Fruit fly (Drosophila melanogaster): ENCODE measurements around the gene CG2217.

CG2217 gene

DNA sequence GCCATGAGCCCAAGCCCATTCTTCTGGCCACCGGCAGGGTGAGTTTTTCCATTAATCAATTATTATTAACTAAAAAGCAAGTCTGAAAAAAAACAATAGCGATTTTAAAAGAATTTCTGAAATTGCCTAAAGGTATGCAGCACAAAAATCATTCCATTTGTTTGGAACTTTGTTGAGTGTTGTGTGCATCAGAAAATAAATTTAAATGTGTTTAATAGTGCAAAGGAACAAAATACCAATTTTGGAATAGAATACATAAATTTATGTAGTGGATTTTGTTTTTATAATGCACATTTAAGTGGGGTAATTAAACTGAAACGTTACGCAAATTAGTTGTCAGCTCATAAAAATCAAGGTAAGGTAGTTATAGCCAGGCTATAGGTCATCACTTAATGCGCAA lies 41.5 kb upstream of the CG2217 start:
- TF ChIP-seq CG18011 (GFP tag; optimal IDR thresholded peaks at IDR 0.05) (peak; percentile 91), CG17359 (tag; optimal IDR thresholded peaks at IDR 0.05) (no peak)

DNA sequence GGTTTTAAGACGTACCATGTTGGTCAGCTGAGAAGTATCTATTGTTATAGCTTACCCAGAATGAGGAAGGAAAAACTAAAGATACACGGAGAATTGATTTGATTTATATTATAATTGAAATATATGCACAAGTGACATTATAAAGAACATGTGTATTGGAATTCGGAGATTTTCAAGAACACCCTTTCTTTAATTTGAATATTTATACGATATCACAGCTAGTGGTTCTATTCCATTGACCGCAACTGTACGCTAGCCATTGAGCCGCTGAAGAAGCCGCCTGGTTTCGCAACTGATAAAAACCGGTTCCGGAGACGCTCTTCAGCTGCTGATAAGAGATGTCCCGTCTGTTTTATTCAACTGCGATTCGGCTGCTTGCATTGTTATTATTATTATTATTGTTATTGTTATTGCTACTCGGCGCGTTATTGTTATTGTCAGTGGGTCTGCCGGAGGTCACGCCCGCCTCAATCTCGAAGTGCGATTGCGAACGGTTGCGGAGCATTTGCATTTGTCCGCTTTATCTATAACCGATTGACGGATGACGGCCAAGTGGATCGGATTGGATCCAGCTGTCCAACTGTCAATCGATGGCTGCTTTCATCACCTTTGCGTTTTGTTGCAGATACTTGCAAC lies 39.0 kb upstream of the CG2217 start:
- TF ChIP-seq seq (GFP tag; IDR thresholded peaks at IDR 0.05) (no peak), sens-2 (GFP tag; IDR thresholded peaks at IDR 0.05) (no peak), NC2α (GFP tag; optimal IDR thresholded peaks at IDR 0.05) (no peak), luna (GFP tag; optimal IDR thresholded peaks at IDR 0.05) (no peak), HHEX (GFP tag; optimal IDR thresholded peaks at IDR 0.05) (peak; percentile 15), lola (GFP tag; optimal IDR thresholded peaks at IDR 0.05) (peak in 1 of 3 experiments; percentile 31), Sry-δ (GFP tag; optimal IDR thresholded peaks at IDR 0.05) (no peak), nerfin-1 (tag; optimal IDR thresholded peaks at IDR 0.05) (no peak), CG8388 (GFP tag; optimal IDR thresholded peaks at IDR 0.05) (peak; percentile 17), ftz-f1 (GFP tag; optimal IDR thresholded peaks at IDR 0.05) (no peak), row (GFP tag; IDR thresholded peaks at IDR 0.05) (peak; percentile 58), CG7839 (tag; optimal IDR thresholded peaks at IDR 0.05) (peak; percentile 58), CG4424 (GFP tag; optimal IDR thresholded peaks at IDR 0.05) (peak; percentile 17), slbo (GFP tag; IDR thresholded peaks at IDR 0.05) (peak; percentile 59), dmrt99B (tag; optimal IDR thresholded peaks at IDR 0.05) (peak; percentile 68), chinmo (GFP tag; IDR thresholded peaks at IDR 0.05; ENCODE audit: partially characterized antibody) (0 out of 4 replicates have a peak, but pooled peaks have one; percentile 12), E2f1 (GFP tag; IDR thresholded peaks at IDR 0.05) (0 out of 2 replicates have a peak, but pooled peaks have one; percentile 30), CG3281 (GFP tag; optimal IDR thresholded peaks at IDR 0.05) (peak; percentile 16), gce (GFP tag; IDR thresholded peaks at IDR 0.05) (no peak), CG2889 (GFP tag; IDR thresholded peaks at IDR 0.05) (no peak), nmo (GFP tag; optimal IDR thresholded peaks at IDR 0.05) (peak; percentile 31), Neu2 (GFP tag; optimal IDR thresholded peaks at IDR 0.05; ENCODE audit: borderline replicate concordance) (no peak), CG32532 (GFP tag; IDR thresholded peaks at IDR 0.05) (no peak), CG18619 (GFP tag; optimal IDR thresholded peaks at IDR 0.05) (no peak), CG17385 (GFP tag; optimal IDR thresholded peaks at IDR 0.05) (peak; percentile 35), pros (GFP tag; optimal IDR thresholded peaks at IDR 0.05) (peak; percentile 63), CG12942 (GFP tag; optimal IDR thresholded peaks at IDR 0.05) (no peak), CG7928 (GFP tag; optimal IDR thresholded peaks at IDR 0.05) (no peak), CG30431 (GFP tag; optimal IDR thresholded peaks at IDR 0.05) (no peak), Ssrp (tag; optimal IDR thresholded peaks at IDR 0.05) (peak; percentile 21), CG10321 (GFP tag; IDR thresholded peaks at IDR 0.05) (no peak), tap (tag; optimal IDR thresholded peaks at IDR 0.05) (peak; percentile 28), CG2678 (tag; optimal IDR thresholded peaks at IDR 0.05) (peak; percentile 51), dmrt11E (tag; optimal IDR thresholded peaks at IDR 0.05) (peak; percentile 32), CG4820 (GFP tag; optimal IDR thresholded peaks at IDR 0.05) (peak; percentile 10), gfzf (GFP tag; optimal IDR thresholded peaks at IDR 0.05) (no peak), otp (GFP tag; IDR thresholded peaks at IDR 0.05) (0 out of 3 replicates have a peak, but pooled peaks have one; percentile 34), CG6689 (GFP tag; IDR thresholded peaks at IDR 0.05) (0 out of 2 replicates have a peak, but pooled peaks have one; percentile 37), CG10267 (tag; optimal IDR thresholded peaks at IDR 0.05) (peak; percentile 30), Xrp1 (GFP tag; IDR thresholded peaks at IDR 0.05) (peak; percentile 39; the same call in 1 of the 2 replicates), h (optimal IDR thresholded peaks at IDR 0.05) (no peak), CG7786 (GFP tag; optimal IDR thresholded peaks at IDR 0.05) (no peak), Drgx (GFP tag; IDR thresholded peaks at IDR 0.05) (peak; percentile 51; the same call in 1 of the 2 replicates), CG33213 (GFP tag; optimal IDR thresholded peaks at IDR 0.05) (no peak), ranshi (GFP tag; IDR thresholded peaks at IDR 0.05) (peak; percentile 31; the same call in 1 of the 2 replicates), CG17361 (GFP tag; IDR thresholded peaks at IDR 0.05) (no peak)
